Fruit fly (Drosophila melanogaster) whole organism, prepupa: Measurements from ENCODE around the gene CG7728.

Source experiments
- Blimp-1 ChIP-seq: fragments of 200-800 bp; sonication (Bioruptor generic); optimal IDR thresholded peaks from 3 replicates; lab custom pipeline; 2017; ENCODE audit warnings: missing biosample characterization, missing genetic modification characterization, mild to moderate bottlenecking, moderate library complexity, missing genetic modification reagents
- CG11762 ChIP-seq: fragments of 200-800 bp; sonication (Bioruptor generic); optimal IDR thresholded peaks from 3 replicates; lab custom pipeline; 2016; ENCODE audit warnings: missing biosample characterization, missing genetic modification characterization; ENCODE audit not compliant: insufficient read depth
- CG1621 ChIP-seq: fragments of 200-800 bp; sonication (Bioruptor generic); optimal IDR thresholded peaks from 3 replicates; lab custom pipeline; 2018; ENCODE audit warnings: missing biosample characterization, mild to moderate bottlenecking, missing genetic modification characterization
- CG3032 ChIP-seq: fragments of 200-800 bp; optimal IDR thresholded peaks from 2 replicates; lab custom pipeline; 2019; ENCODE audit warnings: missing biosample characterization, mild to moderate bottlenecking, missing genetic modification characterization, moderate library complexity
- CG32006 ChIP-seq: fragments of 200-800 bp; sonication (Bioruptor generic); optimal IDR thresholded peaks from 3 replicates; lab custom pipeline; 2017; ENCODE audit warnings: missing biosample characterization, mild to moderate bottlenecking, missing genetic modification characterization
- CG34406 ChIP-seq: fragments of 200-800 bp; sonication (Bioruptor generic); optimal IDR thresholded peaks from 3 replicates; lab custom pipeline; 2016; ENCODE audit warnings: missing biosample characterization, missing genetic modification characterization
- CG3919 ChIP-seq: fragments of 200-800 bp; sonication (Bioruptor generic); optimal IDR thresholded peaks from 3 replicates; lab custom pipeline; 2016; ENCODE audit warnings: missing biosample characterization, missing genetic modification characterization
- CG4318 ChIP-seq: fragments of 200-800 bp; sonication (Bioruptor generic); optimal IDR thresholded peaks from 3 replicates; lab custom pipeline; 2017; ENCODE audit warnings: missing biosample characterization, mild to moderate bottlenecking, missing genetic modification characterization
- CG6163 ChIP-seq: fragments of 200-800 bp; sonication (Bioruptor generic); IDR thresholded peaks from 3 replicates; pipeline ENCODE4 v1.3.6; 2022; ENCODE audit warnings: missing biosample characterization, missing genetic modification characterization
- CG6276 ChIP-seq: fragments of 200-800 bp; sonication (Bioruptor generic); optimal IDR thresholded peaks from 2 replicates; lab custom pipeline; 2017; ENCODE audit warnings: missing biosample characterization, mild to moderate bottlenecking, missing genetic modification characterization
- CG6808 ChIP-seq: fragments of 200-800 bp; sonication (Bioruptor generic); optimal IDR thresholded peaks from 3 replicates; lab custom pipeline; 2017; ENCODE audit warnings: missing biosample characterization, missing genetic modification characterization, mild to moderate bottlenecking, moderate library complexity, missing genetic modification reagents
- CG6854 ChIP-seq: fragments of 200-800 bp; sonication (Bioruptor generic); optimal IDR thresholded peaks from 2 replicates; lab custom pipeline; 2017; ENCODE audit warnings: missing biosample characterization, mild to moderate bottlenecking, missing genetic modification characterization
- CG7368 ChIP-seq: fragments of 200-800 bp; sonication (Bioruptor generic); optimal IDR thresholded peaks from 3 replicates; lab custom pipeline; 2016; ENCODE audit warnings: missing biosample characterization, missing genetic modification characterization
- CG8632 ChIP-seq: fragments of 200-800 bp; sonication (Bioruptor generic); optimal IDR thresholded peaks from 3 replicates; lab custom pipeline; 2016; ENCODE audit warnings: missing biosample characterization, missing genetic modification characterization
- CG9139 ChIP-seq: fragments of 200-800 bp; sonication (Bioruptor generic); optimal IDR thresholded peaks from 3 replicates; lab custom pipeline; 2017; ENCODE audit warnings: missing biosample characterization, mild to moderate bottlenecking, missing genetic modification characterization
- Eip75B ChIP-seq: fragments of 200-800 bp; sonication (Bioruptor generic); optimal IDR thresholded peaks from 3 replicates; lab custom pipeline; 2016; ENCODE audit warnings: missing biosample characterization, missing genetic modification characterization
- Eip78C ChIP-seq: fragments of 200-800 bp; sonication (Bioruptor generic); peaks from one replicate; lab custom pipeline; 2016; ENCODE audit warnings: missing biosample characterization, missing genetic modification characterization
- Eip93F ChIP-seq: fragments of 200-800 bp; sonication (Bioruptor generic); optimal IDR thresholded peaks from 2 replicates; lab custom pipeline; 2016; ENCODE audit warnings: missing biosample characterization, mild to moderate bottlenecking, missing genetic modification characterization
- Ets96B ChIP-seq: fragments of 200-800 bp; optimal IDR thresholded peaks from 2 replicates; lab custom pipeline; 2019; ENCODE audit warnings: missing biosample characterization, mild to moderate bottlenecking, missing genetic modification characterization, moderate library complexity
- Gug ChIP-seq: fragments of 200-800 bp; sonication (Bioruptor generic); IDR thresholded peaks from 2 replicates; pipeline ENCODE4 v1.3.6; 2022; ENCODE audit warnings: missing biosample characterization, missing genetic modification characterization
- Hr39 ChIP-seq: fragments of 200-800 bp; sonication (Bioruptor generic); optimal IDR thresholded peaks from 2 replicates; lab custom pipeline; 2016; ENCODE audit warnings: missing biosample characterization, missing genetic modification characterization
- Lpt ChIP-seq: fragments of 200-800 bp; sonication (Bioruptor generic); optimal IDR thresholded peaks from 3 replicates; lab custom pipeline; 2016; ENCODE audit warnings: missing biosample characterization, missing genetic modification characterization
- Met ChIP-seq: fragments of 200-800 bp; sonication (Bioruptor generic); optimal IDR thresholded peaks from 3 replicates; lab custom pipeline; 2016; ENCODE audit warnings: missing biosample characterization, missing genetic modification characterization
- Sox102F ChIP-seq: fragments of 200-800 bp; sonication (Bioruptor generic); optimal IDR thresholded peaks from 2 replicates; lab custom pipeline; 2016; ENCODE audit warnings: missing biosample characterization, mild to moderate bottlenecking, missing genetic modification characterization
- achi ChIP-seq: fragments of 200-800 bp; sonication (Bioruptor generic); optimal IDR thresholded peaks from 3 replicates; lab custom pipeline; 2016; ENCODE audit warnings: missing biosample characterization, missing genetic modification characterization
- acj6 ChIP-seq: fragments of 200-800 bp; sonication (Bioruptor generic); optimal IDR thresholded peaks from 3 replicates; lab custom pipeline; 2016; ENCODE audit warnings: missing biosample characterization, missing genetic modification characterization
- cyc ChIP-seq: fragments of 200-800 bp; sonication (Bioruptor generic); optimal IDR thresholded peaks from 3 replicates; lab custom pipeline; 2016; ENCODE audit warnings: missing biosample characterization, missing genetic modification characterization
- dac ChIP-seq: fragments of 200-800 bp; sonication (Bioruptor generic); optimal IDR thresholded peaks from 2 replicates; lab custom pipeline; 2017; ENCODE audit warnings: missing biosample characterization, mild to moderate bottlenecking, missing genetic modification characterization
- dsx ChIP-seq: fragments of 200-800 bp; optimal IDR thresholded peaks from 3 replicates; lab custom pipeline; 2019; ENCODE audit warnings: missing biosample characterization, mild to moderate bottlenecking, missing genetic modification characterization, moderate library complexity; ENCODE audit not compliant: poor library complexity, severe bottlenecking
- eg ChIP-seq: fragments of 200-800 bp; sonication (Bioruptor generic); IDR thresholded peaks from 3 replicates; pipeline ENCODE4 v1.3.6; 2022; ENCODE audit warnings: missing biosample characterization, missing genetic modification characterization
- fd59A ChIP-seq: fragments of 200-800 bp; sonication (Bioruptor generic); optimal IDR thresholded peaks from 2 replicates; lab custom pipeline; 2017; ENCODE audit warnings: missing biosample characterization, mild to moderate bottlenecking, missing genetic modification characterization, missing genetic modification reagents
- fd85E ChIP-seq: fragments of 200-800 bp; sonication (Bioruptor generic); optimal IDR thresholded peaks from 3 replicates; lab custom pipeline; 2016; ENCODE audit warnings: missing biosample characterization, missing genetic modification characterization
- fkh ChIP-seq: fragments of 200-800 bp; sonication (Bioruptor generic); optimal IDR thresholded peaks from 3 replicates; lab custom pipeline; 2017; ENCODE audit warnings: missing biosample characterization, mild to moderate bottlenecking, missing genetic modification characterization, moderate library complexity
- net ChIP-seq: fragments of 200-800 bp; sonication (Bioruptor generic); optimal IDR thresholded peaks from 3 replicates; lab custom pipeline; 2016; ENCODE audit warnings: missing biosample characterization, missing genetic modification characterization
- ss ChIP-seq, 2 experiments: fragments of 200-800 bp; sonication (Bioruptor generic); optimal IDR thresholded peaks; 2 replicates in 1 of 2; 3 replicates in 1 of 2; lab custom pipeline; 2017 to 2018; ENCODE audit warnings: mild to moderate bottlenecking in 2 of 2, missing biosample characterization in 2 of 2, missing genetic modification characterization in 2 of 2, moderate library complexity in 1 of 2
- svp ChIP-seq: fragments of 200-800 bp; sonication (Bioruptor generic); peaks from one replicate; lab custom pipeline; 2016; ENCODE audit warnings: missing biosample characterization, missing genetic modification characterization
- topi ChIP-seq: fragments of 200-800 bp; sonication (Bioruptor generic); optimal IDR thresholded peaks from 3 replicates; lab custom pipeline; 2016; ENCODE audit warnings: missing biosample characterization, missing genetic modification characterization
- vri ChIP-seq: fragments of 200-800 bp; sonication (Bioruptor generic); optimal IDR thresholded peaks from 3 replicates; lab custom pipeline; 2016; ENCODE audit warnings: missing biosample characterization, mild to moderate bottlenecking, missing genetic modification characterization

The CG7728 gene

dm6 chr3L:17000289-17000688, 16.0 kb upstream of the CG7728 start (continued):
- no peak for TF ChIP-seq dac

dm6 chr3L:17001055-17001454, 15.3 kb upstream of the CG7728 start:
- TF ChIP-seq CG7368 (GFP tag; lab: Kevin White, UChicago) = no peak
- 0 out of 3 replicates have a peak, but pooled peaks have one; percentile 24 for TF ChIP-seq CG6163 (GFP tag; lab: Robert Waterston, UW)

- TF ChIP-seq vri = peak; percentile 54
- no peak for TF ChIP-seq CG34406 (GFP tag; lab: Kevin White, UChicago)
- TF ChIP-seq ss (GFP tag; optimal IDR thresholded peaks at IDR 0.05; lab: Kevin White, UChicago) = peak; percentile 17 to 46
- no peak for TF ChIP-seq Sox102F (GFP tag; lab: Kevin White, UChicago)
- no peak for TF ChIP-seq Eip75B
- no peak for TF ChIP-seq CG8632 (GFP tag; lab: Kevin White, UChicago)
- peak; percentile 11 for TF ChIP-seq CG6854 (GFP tag; lab: Kevin White, UChicago)
- peak; percentile 6 for TF ChIP-seq dsx (GFP tag; lab: Kevin White, UChicago)
- TF ChIP-seq CG6276 (GFP tag; lab: Kevin White, UChicago) = no peak
- 0 out of 3 replicates have a peak, but pooled peaks have one; percentile 44 for TF ChIP-seq CG6163 (GFP tag; lab: Robert Waterston, UW)
- peak; percentile 96 for TF ChIP-seq svp (GFP tag; lab: Kevin White, UChicago)
Observed at dm6 chr3L:17002140-17002849, 14.0 kb upstream of the CG7728 start.

dm6 chr3L:17003251-17004171, 12.8 kb upstream of the CG7728 start:
- peak; percentile 47 for TF ChIP-seq vri
- peak; percentile 96 for TF ChIP-seq fkh (GFP tag; lab: Kevin White, UChicago)
- peak; percentile 69 for TF ChIP-seq svp (GFP tag; lab: Kevin White, UChicago)
- no peak for TF ChIP-seq fd85E (GFP tag; lab: Kevin White, UChicago)
- no peak for TF ChIP-seq fd59A

dm6 chr3L:17004218-17004759, 12.0 kb upstream of the CG7728 start:
- TF ChIP-seq vri = no peak
- peak; percentile 92 for TF ChIP-seq ss (GFP tag; optimal IDR thresholded peaks at IDR 0.05; lab: Kevin White, UChicago)
- TF ChIP-seq Eip78C (GFP tag; lab: Kevin White, UChicago) = peak; percentile 98
- peak; percentile 93 for TF ChIP-seq CG3032 (tag; lab: Kevin White, UChicago)
- peak; percentile 87 for TF ChIP-seq CG11762 (GFP tag; lab: Kevin White, UChicago)
- peak; percentile 79 for TF ChIP-seq dac
- TF ChIP-seq Lpt (GFP tag; lab: Kevin White, UChicago) = peak; percentile 82
- TF ChIP-seq Sox102F (GFP tag; lab: Kevin White, UChicago) = peak; percentile 79
- peak; percentile 92 for TF ChIP-seq svp (GFP tag; lab: Kevin White, UChicago)
- peak; percentile 88 for TF ChIP-seq topi
- TF ChIP-seq achi (GFP tag; lab: Kevin White, UChicago) = peak; percentile 89
- TF ChIP-seq Blimp-1 = peak; percentile 47
- TF ChIP-seq net (GFP tag; lab: Kevin White, UChicago) = peak; percentile 90
- TF ChIP-seq Hr39 (GFP tag; lab: Kevin White, UChicago) = peak; percentile 86
- peak; percentile 93 for TF ChIP-seq acj6
- TF ChIP-seq Met (GFP tag; lab: Kevin White, UChicago) = peak; percentile 80
- peak; percentile 85 for TF ChIP-seq Gug (GFP tag; lab: Robert Waterston, UW)
- no peak for TF ChIP-seq Eip93F
- peak; percentile 94 for TF ChIP-seq CG6808 (GFP tag; lab: Kevin White, UChicago)
- TF ChIP-seq CG1621 = peak; percentile 93
- peak; percentile 81 for TF ChIP-seq CG6276 (GFP tag; lab: Kevin White, UChicago)
- TF ChIP-seq eg (GFP tag; lab: Robert Waterston, UW) = peak; percentile 82
- peak; percentile 71 for TF ChIP-seq fd85E (GFP tag; lab: Kevin White, UChicago)
- TF ChIP-seq CG34406 (GFP tag; lab: Kevin White, UChicago) = peak; percentile 88
- TF ChIP-seq cyc (GFP tag; lab: Kevin White, UChicago) = peak; percentile 87
- TF ChIP-seq Ets96B (tag; lab: Kevin White, UChicago) = peak; percentile 95
- TF ChIP-seq CG32006 (GFP tag; lab: Kevin White, UChicago) = peak; percentile 95
- peak; percentile 86 for TF ChIP-seq CG9139 (GFP tag; lab: Kevin White, UChicago)
- peak; percentile 92 for TF ChIP-seq CG3919 (GFP tag; lab: Kevin White, UChicago)
- TF ChIP-seq CG4318 (GFP tag; lab: Kevin White, UChicago) = peak; percentile 83
